Worm (Caenorhabditis elegans): Measurements from ENCODE around the gene pmk-1.

DNA sequence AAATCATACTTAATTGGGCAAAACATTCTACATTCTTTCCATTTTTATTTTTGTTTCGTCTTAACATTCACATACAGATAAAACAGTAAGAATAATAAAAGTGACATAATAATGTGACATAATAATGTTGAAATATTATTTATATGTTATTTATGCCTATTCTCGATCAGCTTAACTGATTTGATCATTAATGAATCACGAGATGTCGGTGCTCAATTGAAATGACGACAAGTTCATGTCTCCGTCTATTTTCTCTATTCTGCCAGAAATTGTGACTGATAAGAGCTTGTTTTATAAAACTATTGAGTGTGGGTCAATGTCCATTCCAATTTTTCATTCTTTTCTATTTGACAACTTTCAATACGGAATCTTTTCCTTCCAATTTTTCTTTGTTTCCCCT lies 3.1 kb downstream of the pmk-1 start:
- TF ChIP-seq pha-4 (tag; optimal IDR thresholded peaks at IDR 0.05) (no peak), elt-2 (tag; optimal IDR thresholded peaks at IDR 0.05) (no peak)
